Fruit fly (Drosophila melanogaster) whole organism, embryonic: ENCODE measurements around the gene CG4293.

Experiments
- Ada2b ChIP-seq: fragments of 200-800 bp; sonication (Bioruptor generic); IDR thresholded peaks from 2 replicates; pipeline ENCODE4 v1.3.6; 2022; ENCODE audit warnings: missing biosample characterization, missing genetic modification characterization
- Bdp1 ChIP-seq: fragments of 200-800 bp; sonication (Bioruptor generic); optimal IDR thresholded peaks from 3 replicates; lab custom pipeline; 2016; ENCODE audit warnings: missing biosample characterization, missing genetic modification characterization
- CG10959 ChIP-seq: fragments of 200-800 bp; sonication (Bioruptor generic); IDR thresholded peaks from 2 replicates; pipeline ENCODE4 v1.3.6; 2022; ENCODE audit warnings: missing biosample characterization, missing genetic modification characterization
- CG11247 ChIP-seq: fragments of 200-800 bp; sonication (Bioruptor generic); IDR thresholded peaks from 2 replicates; pipeline ENCODE4 v1.3.6; 2022; ENCODE audit warnings: missing biosample characterization, missing genetic modification characterization
- CG12071 ChIP-seq: fragments of 200-800 bp; sonication (Bioruptor generic); optimal IDR thresholded peaks from 3 replicates; lab custom pipeline; 2018; ENCODE audit warnings: missing biosample characterization, mild to moderate bottlenecking, missing genetic modification characterization
- CG12299 ChIP-seq: fragments of 200-800 bp; sonication (Bioruptor generic); optimal IDR thresholded peaks from 2 replicates; lab custom pipeline; 2018; ENCODE audit warnings: missing biosample characterization, mild to moderate bottlenecking, missing genetic modification characterization
- CG12942 ChIP-seq: fragments of 200-800 bp; sonication (Bioruptor generic); optimal IDR thresholded peaks from 3 replicates; lab custom pipeline; 2016; ENCODE audit warnings: missing biosample characterization, missing genetic modification characterization
- CG14860 ChIP-seq: fragments of 200-800 bp; sonication (Bioruptor generic); IDR thresholded peaks from 3 replicates; pipeline ENCODE4 v1.3.6; 2022; ENCODE audit warnings: missing biosample characterization, missing genetic modification characterization; ENCODE audit not compliant: partially characterized antibody
- CG16779 ChIP-seq: fragments of 200-800 bp; sonication (Bioruptor generic); IDR thresholded peaks from 2 replicates; pipeline ENCODE4 v1.3.6; 2022; ENCODE audit warnings: missing biosample characterization, missing genetic modification characterization
- CG17361 ChIP-seq: fragments of 200-800 bp; sonication (Bioruptor generic); IDR thresholded peaks from 3 replicates; pipeline ENCODE4 v1.3.6; 2022; ENCODE audit warnings: missing biosample characterization, missing genetic modification characterization
- CG18262 ChIP-seq: fragments of 200-800 bp; optimal IDR thresholded peaks from 3 replicates; lab custom pipeline; 2019; ENCODE audit warnings: missing biosample characterization, mild to moderate bottlenecking, missing genetic modification characterization, moderate library complexity
- CG30431 ChIP-seq: fragments of 200-800 bp; sonication (Bioruptor generic); optimal IDR thresholded peaks from 2 replicates; lab custom pipeline; 2017; ENCODE audit warnings: missing biosample characterization, missing genetic modification characterization
- CG31441 ChIP-seq: fragments of 200-800 bp; sonication (Bioruptor generic); IDR thresholded peaks from 2 replicates; pipeline ENCODE4 v1.3.6; 2022; ENCODE audit warnings: missing biosample characterization, missing genetic modification characterization
- CG32772 ChIP-seq: fragments of 200-800 bp; sonication (Bioruptor generic); IDR thresholded peaks from 2 replicates; pipeline ENCODE4 v1.3.6; 2022; ENCODE audit warnings: missing biosample characterization, missing genetic modification characterization
- CG34422 ChIP-seq: fragments of 200-800 bp; sonication (Bioruptor generic); IDR thresholded peaks from 3 replicates; pipeline ENCODE4 v1.3.6; 2022; ENCODE audit warnings: missing biosample characterization, missing genetic modification characterization
- CG42726 ChIP-seq: fragments of 200-800 bp; sonication (Bioruptor generic); IDR thresholded peaks from 2 replicates; pipeline ENCODE4 v1.3.6; 2022; ENCODE audit warnings: missing biosample characterization, missing genetic modification characterization; ENCODE audit not compliant: partially characterized antibody
- CG4404 ChIP-seq: fragments of 200-800 bp; sonication (Bioruptor generic); IDR thresholded peaks from 2 replicates; pipeline ENCODE4 v1.3.6; 2022; ENCODE audit warnings: missing biosample characterization, missing genetic modification characterization
- CG4617 ChIP-seq: fragments of 200-800 bp; sonication (Bioruptor generic); optimal IDR thresholded peaks from 3 replicates; lab custom pipeline; 2016; ENCODE audit warnings: missing biosample characterization, missing genetic modification characterization, borderline replicate concordance
- CG6683 ChIP-seq: fragments of 200-800 bp; sonication (Bioruptor generic); optimal IDR thresholded peaks from 2 replicates; lab custom pipeline; 2017; ENCODE audit warnings: missing biosample characterization, mild to moderate bottlenecking, missing genetic modification characterization, missing genetic modification reagents
- CG9215 ChIP-seq: fragments of 200-800 bp; sonication (Bioruptor generic); IDR thresholded peaks from 2 replicates; pipeline ENCODE4 v1.3.6; 2022; ENCODE audit warnings: missing biosample characterization, missing genetic modification characterization
- CG9817 ChIP-seq: fragments of 200-800 bp; sonication (Bioruptor generic); optimal IDR thresholded peaks from 2 replicates; lab custom pipeline; 2018; ENCODE audit warnings: missing biosample characterization, mild to moderate bottlenecking, missing genetic modification characterization, moderate library complexity
- CG9932 ChIP-seq: fragments of 200-800 bp; sonication (Bioruptor generic); IDR thresholded peaks from 2 replicates; pipeline ENCODE4 v1.3.6; 2022; ENCODE audit warnings: missing biosample characterization, missing genetic modification characterization
- Chrac-16 ChIP-seq: fragments of 200-800 bp; sonication (Bioruptor generic); optimal IDR thresholded peaks from 3 replicates; lab custom pipeline; 2016; ENCODE audit warnings: missing biosample characterization, missing genetic modification characterization
- Dfd ChIP-seq, 2 experiments: fragments of >200 bp; optimal IDR thresholded peaks; 2 replicates each; lab custom pipeline; 2017; ENCODE audit warnings: missing biosample characterization in 2 of 2, missing genetic modification characterization in 2 of 2
- Dip3 ChIP-seq: fragments of 200-800 bp; sonication (Bioruptor generic); optimal IDR thresholded peaks from 3 replicates; lab custom pipeline; 2016; ENCODE audit warnings: missing biosample characterization, missing genetic modification characterization
- HmgD ChIP-seq: fragments of 200-800 bp; sonication (Bioruptor generic); optimal IDR thresholded peaks from 3 replicates; lab custom pipeline; 2016; ENCODE audit warnings: missing biosample characterization, missing genetic modification characterization
- Hmx ChIP-seq: fragments of 200-800 bp; sonication (Bioruptor generic); optimal IDR thresholded peaks from 2 replicates; lab custom pipeline; 2016; ENCODE audit warnings: missing biosample characterization, missing genetic modification characterization
- Meics ChIP-seq: fragments of 200-800 bp; sonication (Bioruptor generic); optimal IDR thresholded peaks from 2 replicates; lab custom pipeline; 2017; ENCODE audit warnings: missing biosample characterization, mild to moderate bottlenecking, missing genetic modification characterization
- Opbp ChIP-seq: fragments of 200-800 bp; sonication (Bioruptor generic); IDR thresholded peaks from 3 replicates; pipeline ENCODE4 v1.3.6; 2022; ENCODE audit warnings: missing biosample characterization, missing genetic modification characterization; ENCODE audit not compliant: partially characterized antibody
- Optix ChIP-seq: fragments of 200-800 bp; sonication (Bioruptor generic); IDR thresholded peaks from 3 replicates; pipeline ENCODE4 v1.3.6; 2022; ENCODE audit warnings: missing biosample characterization, missing genetic modification characterization
- Sox100B ChIP-seq: fragments of 200-800 bp; sonication (Bioruptor generic); optimal IDR thresholded peaks from 3 replicates; lab custom pipeline; 2018; ENCODE audit warnings: missing biosample characterization, mild to moderate bottlenecking, missing genetic modification characterization
- Sry-δ ChIP-seq: fragments of 200-800 bp; sonication (Bioruptor generic); optimal IDR thresholded peaks from 2 replicates; lab custom pipeline; 2016; ENCODE audit warnings: missing biosample characterization, missing genetic modification characterization
- TFAM ChIP-seq: fragments of 200-800 bp; sonication (Bioruptor generic); optimal IDR thresholded peaks from 2 replicates; lab custom pipeline; 2017; ENCODE audit warnings: missing biosample characterization, missing genetic modification characterization, inconsistent platforms
- al ChIP-seq: fragments of 200-800 bp; sonication (Bioruptor generic); IDR thresholded peaks from 2 replicates; pipeline ENCODE4 v1.3.6; 2022; ENCODE audit warnings: missing biosample characterization, missing genetic modification characterization
- br ChIP-seq: fragments of >200 bp; optimal IDR thresholded peaks from 2 replicates; lab custom pipeline; 2017
- dimm ChIP-seq: fragments of 200-800 bp; sonication (Bioruptor generic); IDR thresholded peaks from 2 replicates; pipeline ENCODE4 v1.3.6; 2022; ENCODE audit warnings: missing biosample characterization, missing genetic modification characterization
- ems ChIP-seq: fragments of 200-800 bp; sonication (Bioruptor generic); optimal IDR thresholded peaks from 3 replicates; lab custom pipeline; 2016; ENCODE audit warnings: missing biosample characterization, missing genetic modification characterization
- eyg ChIP-seq: fragments of 200-800 bp; sonication (Bioruptor generic); optimal IDR thresholded peaks from 3 replicates; lab custom pipeline; 2016; ENCODE audit warnings: missing biosample characterization, missing genetic modification characterization
- gfzf ChIP-seq: fragments of 200-800 bp; sonication (Bioruptor generic); optimal IDR thresholded peaks from 2 replicates; lab custom pipeline; 2016; ENCODE audit warnings: missing biosample characterization, mild to moderate bottlenecking, missing genetic modification characterization, moderate library complexity
- gsb-n ChIP-seq: fragments of 200-800 bp; sonication (Bioruptor generic); optimal IDR thresholded peaks from 3 replicates; lab custom pipeline; 2018; ENCODE audit warnings: missing biosample characterization, mild to moderate bottlenecking, missing genetic modification characterization
- kah ChIP-seq: fragments of 200-800 bp; sonication (Bioruptor generic); optimal IDR thresholded peaks from 2 replicates; lab custom pipeline; 2018; ENCODE audit warnings: missing biosample characterization, mild to moderate bottlenecking, missing genetic modification characterization
- knrl ChIP-seq: fragments of 200-800 bp; sonication (Bioruptor generic); IDR thresholded peaks from 3 replicates; pipeline ENCODE4 v1.3.6; 2022; ENCODE audit warnings: missing biosample characterization, missing genetic modification characterization; ENCODE audit not compliant: partially characterized antibody
- odd ChIP-seq: fragments of 200-800 bp; sonication (Bioruptor generic); optimal IDR thresholded peaks from 2 replicates; lab custom pipeline; 2017; ENCODE audit warnings: missing biosample characterization, mild to moderate bottlenecking, missing genetic modification characterization
- p53 ChIP-seq: fragments of 200-800 bp; sonication (Bioruptor generic); optimal IDR thresholded peaks from 2 replicates; lab custom pipeline; 2016; ENCODE audit warnings: missing biosample characterization, missing genetic modification characterization
- pita ChIP-seq: fragments of 200-800 bp; sonication (Bioruptor generic); optimal IDR thresholded peaks from 2 replicates; lab custom pipeline; 2017; ENCODE audit warnings: missing biosample characterization, mild to moderate bottlenecking, missing genetic modification characterization
- pum ChIP-seq: fragments of 200-800 bp; sonication (Bioruptor generic); optimal IDR thresholded peaks from 2 replicates; lab custom pipeline; 2016; ENCODE audit warnings: missing biosample characterization, missing genetic modification characterization
- sens-2 ChIP-seq: fragments of 200-800 bp; sonication (Bioruptor generic); IDR thresholded peaks from 2 replicates; pipeline ENCODE4 v1.3.6; 2022; ENCODE audit warnings: missing biosample characterization, missing genetic modification characterization
- slbo ChIP-seq: fragments of 200-800 bp; sonication (Bioruptor generic); IDR thresholded peaks from 2 replicates; pipeline ENCODE4 v1.3.6; 2022; ENCODE audit warnings: missing biosample characterization, missing genetic modification characterization
- tll ChIP-seq, 2 experiments: fragments of 200-800 bp in 1 of 2; fragments of >200 bp in 1 of 2; sonication (Bioruptor generic) in 1 of 2; optimal IDR thresholded peaks; 2 replicates each; lab custom pipeline; 2017 to 2019; ENCODE audit warnings: missing biosample characterization in 2 of 2, missing genetic modification characterization in 2 of 2, mild to moderate bottlenecking in 1 of 2, moderate library complexity in 1 of 2
- vnd ChIP-seq: fragments of 200-800 bp; sonication (Bioruptor generic); IDR thresholded peaks from 3 replicates; pipeline ENCODE4 v1.3.6; 2022; ENCODE audit warnings: missing biosample characterization, missing genetic modification characterization; ENCODE audit not compliant: partially characterized antibody

The CG4293 gene

DNA sequence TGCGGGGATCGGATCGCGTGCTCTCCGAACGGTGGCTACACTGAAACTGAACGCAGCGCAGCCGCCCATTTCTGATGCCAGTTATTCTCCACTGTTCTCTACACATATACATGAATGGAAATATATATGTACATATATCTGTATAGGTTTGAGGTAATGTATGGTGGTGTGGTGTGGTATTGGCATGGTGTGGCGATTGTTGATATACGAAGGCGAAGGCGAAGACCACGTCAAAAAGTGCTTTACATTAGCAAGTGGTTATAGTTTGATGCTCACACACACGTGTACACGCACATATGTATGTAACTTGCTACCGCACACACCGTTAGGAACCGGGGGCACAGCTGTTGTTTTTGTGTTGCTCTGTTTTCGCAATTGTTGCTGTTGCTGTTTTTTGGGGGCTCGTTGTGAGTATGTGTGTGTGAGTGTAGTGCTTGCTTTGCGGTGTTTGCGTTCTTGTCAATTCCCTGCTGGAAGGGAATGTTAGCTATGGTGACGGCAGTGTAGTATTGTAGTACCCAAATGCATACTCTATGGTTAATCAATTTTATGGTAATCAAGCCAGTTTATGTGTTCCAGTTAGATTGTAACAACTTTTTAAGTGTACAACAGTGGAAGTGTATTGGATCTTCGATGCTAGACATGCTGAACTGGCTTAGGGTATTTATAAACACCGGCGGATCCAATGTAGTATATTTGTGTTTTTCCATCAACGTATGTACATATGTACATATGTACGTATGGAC, 36.5 kb downstream of the CG4293 start, which contains the start of gene CG17896 (continued):
- TF ChIP-seq Dip3 (GFP tag; lab: Kevin White, UChicago) = peak; percentile 99
- peak; percentile 75 for TF ChIP-seq Sry-δ (GFP tag; lab: Kevin White, UChicago)
- TF ChIP-seq dimm = peak; percentile 93
- TF ChIP-seq CG11247 (GFP tag; lab: Robert Waterston, UW) = peak; percentile 98
- peak; percentile 99 for TF ChIP-seq CG16779 (GFP tag; lab: Robert Waterston, UW)
- TF ChIP-seq CG4404 (GFP tag; lab: Robert Waterston, UW) = peak; percentile 95
- TF ChIP-seq ems (GFP tag; lab: Kevin White, UChicago) = peak; percentile 98
- peak; percentile 99 for TF ChIP-seq al (GFP tag; lab: Robert Waterston, UW)
- TF ChIP-seq slbo = peak; percentile 100
- TF ChIP-seq sens-2 = peak; percentile 89
- peak; percentile 98 for TF ChIP-seq CG32772 (GFP tag; lab: Robert Waterston, UW)
- no peak for TF ChIP-seq pita (GFP tag; lab: Kevin White, UChicago)
- peak; percentile 100 for TF ChIP-seq CG9932 (GFP tag; lab: Robert Waterston, UW)
- TF ChIP-seq CG30431 (GFP tag; lab: Kevin White, UChicago) = peak; percentile 95
- TF ChIP-seq CG9215 (GFP tag; lab: Robert Waterston, UW) = peak; percentile 98
- TF ChIP-seq CG12071 (GFP tag; lab: Kevin White, UChicago) = peak; percentile 98
- TF ChIP-seq br (lab: Kevin White, UChicago) = no peak
- peak; percentile 97 for TF ChIP-seq eyg (GFP tag; lab: Kevin White, UChicago)
- peak; percentile 92 for TF ChIP-seq odd (GFP tag; lab: Kevin White, UChicago)
- peak; percentile 98 for TF ChIP-seq pum (GFP tag; lab: Kevin White, UChicago)
- peak; percentile 97 for TF ChIP-seq Optix (GFP tag; lab: Robert Waterston, UW)
- peak; percentile 99 for TF ChIP-seq Ada2b (GFP tag; lab: Robert Waterston, UW)
- no peak for TF ChIP-seq CG42726 (GFP tag; lab: Robert Waterston, UW)
- peak; percentile 95 for TF ChIP-seq CG12299
- no peak for TF ChIP-seq CG14860 (GFP tag; lab: Robert Waterston, UW)
- TF ChIP-seq Dfd (GFP tag; optimal IDR thresholded peaks at IDR 0.05; lab: Kevin White, UChicago) = no peak
- TF ChIP-seq CG31441 (GFP tag; lab: Robert Waterston, UW) = peak; percentile 92
- TF ChIP-seq Chrac-16 = peak; percentile 98
- peak; percentile 98 for TF ChIP-seq CG9817 (tag; lab: Kevin White, UChicago)
- TF ChIP-seq p53 (GFP tag; lab: Kevin White, UChicago) = peak; percentile 94
- peak; percentile 97 for TF ChIP-seq CG17361 (GFP tag; lab: Robert Waterston, UW)
- peak; percentile 92 for TF ChIP-seq Bdp1 (GFP tag; lab: Kevin White, UChicago)
- TF ChIP-seq tll (GFP tag; optimal IDR thresholded peaks at IDR 0.05; lab: Kevin White, UChicago) = no peak
- TF ChIP-seq vnd (GFP tag; lab: Robert Waterston, UW) = no peak
- peak; percentile 34 for TF ChIP-seq gfzf (GFP tag; lab: Kevin White, UChicago)
- peak; percentile 92 for TF ChIP-seq Sox100B (GFP tag; lab: Kevin White, UChicago)
- TF ChIP-seq gsb-n (tag; lab: Kevin White, UChicago) = peak; percentile 88
- no peak for TF ChIP-seq Opbp (GFP tag; lab: Robert Waterston, UW)
- peak; percentile 93 for TF ChIP-seq CG18262
- peak; percentile 98 for TF ChIP-seq CG34422 (GFP tag; lab: Robert Waterston, UW)
- peak; percentile 76 for TF ChIP-seq TFAM (GFP tag; lab: Kevin White, UChicago)
- peak; percentile 97 for TF ChIP-seq CG12942 (GFP tag; lab: Kevin White, UChicago)
- TF ChIP-seq knrl (GFP tag; lab: Robert Waterston, UW) = no peak
- TF ChIP-seq HmgD = peak; percentile 98
- TF ChIP-seq kah (GFP tag; lab: Kevin White, UChicago) = peak; percentile 77
- peak; percentile 93 for TF ChIP-seq CG6683 (GFP tag; lab: Kevin White, UChicago)
- TF ChIP-seq Hmx (GFP tag; lab: Kevin White, UChicago) = peak; percentile 94
- peak; percentile 91 for TF ChIP-seq CG10959 (GFP tag; lab: Robert Waterston, UW)
- peak; percentile 98 for TF ChIP-seq Meics (GFP tag; lab: Kevin White, UChicago)
- peak; percentile 93 for TF ChIP-seq CG4617 (GFP tag; lab: Kevin White, UChicago)
